Fruit fly (Drosophila melanogaster): ENCODE measurements around the gene CG11155.

DNA sequence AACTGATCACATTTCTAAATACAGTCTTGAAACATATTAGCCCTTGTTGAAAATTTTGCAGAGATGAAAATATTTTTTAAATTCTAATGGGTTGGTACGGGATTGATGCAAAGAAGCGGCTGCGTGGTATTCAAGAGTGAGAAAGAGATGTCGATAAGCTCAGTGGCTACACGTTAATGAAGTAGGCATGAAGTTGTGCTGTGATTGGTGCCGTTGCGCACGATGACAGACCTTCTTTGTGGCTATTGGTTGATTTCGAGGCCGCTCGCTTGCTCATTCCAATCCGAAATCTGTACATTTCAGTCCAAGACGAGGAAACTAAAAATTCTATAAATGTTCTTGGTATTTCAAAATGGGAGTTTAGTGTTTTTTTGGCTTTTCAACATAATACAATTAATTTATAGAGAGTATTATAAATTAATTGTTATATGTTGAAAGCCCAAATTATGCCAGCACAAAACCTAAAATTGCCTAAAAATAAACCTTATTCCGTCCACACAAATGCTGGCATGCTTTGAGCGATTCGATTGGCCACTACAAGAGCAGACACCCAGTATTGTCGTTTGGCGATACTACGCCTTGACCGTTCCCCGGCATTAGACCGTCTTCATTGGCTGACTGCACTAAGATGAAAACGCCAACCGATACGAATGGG, 28.7 kb upstream of the CG11155 start:
- no peak for TF ChIP-seq CTCF (optimal IDR thresholded peaks at IDR 0.05)
- no peak for TF ChIP-seq CG8478 (optimal IDR thresholded peaks at IDR 0.05)

Measured in S2 (cell line).